Worm (Caenorhabditis elegans) whole organism, L4 larva: ENCODE data around the gene F38A1.11.
A peak's percentile ranks its signal among the peaks of the same experiment; 100 is the strongest.

Source experiments
- Y75B8A.6 ChIP-seq: fragments of 200-800 bp; sonication (Bioruptor generic); IDR thresholded peaks from 2 replicates; pipeline ENCODE4 v1.3.6; 2022; ENCODE audit warnings: missing genetic modification reagents, missing genetic modification characterization, missing compliant biosample characterization
- ZK337.2 ChIP-seq: fragments of 200-800 bp; sonication (Bioruptor generic); IDR thresholded peaks from 2 replicates; pipeline ENCODE4 v1.3.6; 2022; ENCODE audit warnings: missing genetic modification reagents, missing genetic modification characterization, missing compliant biosample characterization
- aha-1 ChIP-seq: fragments of 150-350 bp; peaks from one replicate; lab custom pipeline; 2014; ENCODE audit warnings: missing biosample characterization, missing genetic modification characterization
- aly-2 ChIP-seq: sonication (generic microtip); optimal IDR thresholded peaks from 2 replicates; lab custom pipeline; 2018; ENCODE audit warnings: missing biosample characterization, missing genetic modification characterization
- ama-1 ChIP-seq: fragments of 150-350 bp; optimal IDR thresholded peaks from 2 replicates; lab custom pipeline; 2014; ENCODE audit warnings: inconsistent platforms, mixed read lengths
- arid-1 ChIP-seq: fragments of 200-800 bp; sonication (Bioruptor generic); conservative IDR thresholded peaks from 2 replicates; pipeline ENCODE4 v1.3.6; 2022; ENCODE audit warnings: missing genetic modification reagents, missing genetic modification characterization, missing compliant biosample characterization
- ceh-44 ChIP-seq: fragments of 200-800 bp; sonication (Bioruptor generic); IDR thresholded peaks from 2 replicates; pipeline ENCODE4 v1.3.6; 2022; ENCODE audit warnings: missing genetic modification reagents, missing genetic modification characterization, missing compliant biosample characterization
- ceh-62 ChIP-seq: sonication (generic microtip); optimal IDR thresholded peaks from 2 replicates; lab custom pipeline; 2017; ENCODE audit warnings: missing biosample characterization, missing genetic modification characterization
- cey-2 ChIP-seq: sonication (generic microtip); optimal IDR thresholded peaks from 3 replicates; lab custom pipeline; 2017; ENCODE audit warnings: missing genetic modification characterization, mild to moderate bottlenecking, missing compliant biosample characterization, antibody characterized with exemption, borderline replicate concordance; ENCODE audit not compliant: insufficient read depth
- daf-16 ChIP-seq, 3 experiments: sonication (generic microtip); optimal IDR thresholded peaks; 2 replicates each; lab custom pipeline; 2016 to 2017; ENCODE audit warnings: missing genetic modification characterization in 3 of 3, missing genetic modification reagents in 3 of 3, mild to moderate bottlenecking in 2 of 3, missing compliant biosample characterization in 2 of 3, missing biosample characterization in 1 of 3, moderate library complexity in 1 of 3
- dpl-1 ChIP-seq: fragments of 150-350 bp; optimal IDR thresholded peaks from 2 replicates; lab custom pipeline; 2014; ENCODE audit warnings: missing biosample characterization, missing genetic modification reagents, missing genetic modification characterization
- dve-1 ChIP-seq: sonication (generic microtip); optimal IDR thresholded peaks from 2 replicates; lab custom pipeline; 2017; ENCODE audit warnings: antibody characterized with exemption, mild to moderate bottlenecking, missing genetic modification characterization, missing compliant biosample characterization; ENCODE audit not compliant: insufficient read depth
- hlh-11 ChIP-seq: fragments of 200-800 bp; sonication (Bioruptor generic); optimal IDR thresholded peaks from 2 replicates; lab custom pipeline; 2018; ENCODE audit warnings: mild to moderate bottlenecking, missing genetic modification characterization, missing compliant biosample characterization
- hlh-30 ChIP-seq: sonication (generic microtip); optimal IDR thresholded peaks from 2 replicates; lab custom pipeline; 2017; ENCODE audit warnings: antibody characterized with exemption, mild to moderate bottlenecking, missing genetic modification characterization, missing compliant biosample characterization; ENCODE audit not compliant: insufficient read depth
- hmg-1.1 ChIP-seq: fragments of 200-800 bp; sonication (Bioruptor generic); IDR thresholded peaks from 2 replicates; pipeline ENCODE4 v1.3.6; 2022; ENCODE audit warnings: missing genetic modification reagents, missing genetic modification characterization, missing compliant biosample characterization
- lin-38 ChIP-seq: fragments of 200-800 bp; sonication (Bioruptor generic); IDR thresholded peaks from 2 replicates; pipeline ENCODE4 v1.3.6; 2022; ENCODE audit warnings: missing genetic modification reagents, missing genetic modification characterization, missing compliant biosample characterization
- madf-9 ChIP-seq: fragments of 200-800 bp; sonication (Bioruptor generic); conservative IDR thresholded peaks from 2 replicates; pipeline ENCODE4 v1.3.6; 2022; ENCODE audit warnings: missing genetic modification reagents, missing genetic modification characterization, missing compliant biosample characterization
- mdl-1 ChIP-seq, 2 experiments: fragments of 150-350 bp in 1 of 2; sonication (generic microtip) in 1 of 2; optimal IDR thresholded peaks; 2 replicates each; lab custom pipeline; 2014 to 2017; ENCODE audit warnings: missing biosample characterization in 2 of 2, missing genetic modification characterization in 2 of 2
- mes-2 ChIP-seq: sonication (generic microtip); optimal IDR thresholded peaks from 2 replicates; lab custom pipeline; 2016; ENCODE audit warnings: missing genotype, mild to moderate bottlenecking, missing genetic modification characterization, missing compliant biosample characterization; ENCODE audit not compliant: poor library complexity, severe bottlenecking
- mxl-2 ChIP-seq: fragments of 200-800 bp; sonication (Bioruptor generic); conservative IDR thresholded peaks from 2 replicates; pipeline ENCODE4 v1.3.6; 2022; ENCODE audit warnings: missing genetic modification reagents, missing genetic modification characterization, missing compliant biosample characterization
- mxl-3 ChIP-seq: fragments of 200-800 bp; sonication (Bioruptor generic); optimal IDR thresholded peaks from 2 replicates; lab custom pipeline; 2018; ENCODE audit warnings: mild to moderate bottlenecking, missing genetic modification characterization, missing compliant biosample characterization
- nhr-28 ChIP-seq: fragments of 150-350 bp; optimal IDR thresholded peaks from 2 replicates; lab custom pipeline; 2014; ENCODE audit warnings: missing biosample characterization, missing genetic modification characterization
- nhr-48 ChIP-seq: sonication (generic microtip); optimal IDR thresholded peaks from 2 replicates; lab custom pipeline; 2016; ENCODE audit warnings: mild to moderate bottlenecking, missing genetic modification characterization, missing compliant biosample characterization
- nhr-6 ChIP-seq: fragments of 150-350 bp; optimal IDR thresholded peaks from 2 replicates; lab custom pipeline; 2014; ENCODE audit warnings: missing biosample characterization, missing genetic modification characterization
- nhr-77 ChIP-seq: fragments of 150-350 bp; optimal IDR thresholded peaks from 2 replicates; lab custom pipeline; 2014; ENCODE audit warnings: missing biosample characterization, missing genetic modification characterization
- sdz-12 ChIP-seq: fragments of 200-800 bp; sonication (Bioruptor generic); optimal IDR thresholded peaks from 2 replicates; lab custom pipeline; 2018; ENCODE audit warnings: mild to moderate bottlenecking, missing genetic modification characterization, missing compliant biosample characterization
- snpc-4 ChIP-seq: fragments of 150-350 bp; optimal IDR thresholded peaks from 2 replicates; lab custom pipeline; 2014; ENCODE audit warnings: missing biosample characterization, missing genetic modification characterization
- spr-1 ChIP-seq: sonication (generic microtip); optimal IDR thresholded peaks from 2 replicates; lab custom pipeline; 2016; ENCODE audit warnings: mild to moderate bottlenecking, missing genetic modification characterization, missing compliant biosample characterization
- spr-3 ChIP-seq: fragments of 200-800 bp; sonication (Bioruptor generic); optimal IDR thresholded peaks from 2 replicates; lab custom pipeline; 2018; ENCODE audit warnings: mild to moderate bottlenecking, missing genetic modification characterization, missing compliant biosample characterization
- unc-39 ChIP-seq: sonication (generic microtip); optimal IDR thresholded peaks from 2 replicates; lab custom pipeline; 2017; ENCODE audit warnings: missing biosample characterization, missing genetic modification characterization
- unc-62 ChIP-seq, 3 experiments: fragments of 150-350 bp in 1 of 3; sonication (generic microtip); optimal IDR thresholded peaks in 2 of 3; peaks in 1 of 3; 1 replicate in 1 of 3; 2 replicates in 2 of 3; lab custom pipeline; 2014 to 2017; ENCODE audit warnings: missing biosample characterization in 3 of 3, missing genetic modification characterization in 3 of 3, missing genetic modification reagents in 3 of 3, missing genotype in 1 of 3
- ztf-11 ChIP-seq: fragments of 150-350 bp; optimal IDR thresholded peaks from 2 replicates; lab custom pipeline; 2014; ENCODE audit warnings: missing biosample characterization, missing genetic modification characterization

The F38A1.11 gene

ce11 chrIV:1238147-1238546 is 9.0 kb upstream of the F38A1.11 start:
- no peak for TF ChIP-seq ceh-44 (GFP tag; lab: Robert Waterston, UW)
- TF ChIP-seq unc-39 (tag; lab: Kevin White, UChicago): no peak
- peak in 1 of 2 experiments; percentile 87 for TF ChIP-seq unc-62 (GFP tag; optimal IDR thresholded peaks at IDR 0.05 in 1 of 2; lab: Kevin White, UChicago)
- no peak for TF ChIP-seq unc-62 (tag; optimal IDR thresholded peaks at IDR 0.05; lab: Kevin White, UChicago)
- peak; percentile 87 for TF ChIP-seq aha-1

- no peak for TF ChIP-seq daf-16 (GFP tag; optimal IDR thresholded peaks at IDR 0.05; lab: Kevin White, UChicago)
- TF ChIP-seq daf-16 (tag; optimal IDR thresholded peaks at IDR 0.05; lab: Kevin White, UChicago): peak; percentile 16
- TF ChIP-seq hmg-1.1 (GFP tag; lab: Robert Waterston, UW): 0 out of 2 replicates have a peak, but pooled peaks have one; percentile 30
- TF ChIP-seq mxl-3 (GFP tag; lab: Kevin White, UChicago): peak; percentile 74
- TF ChIP-seq hlh-30 (tag; lab: Kevin White, UChicago): peak; percentile 80
- peak; percentile 22 for TF ChIP-seq nhr-6 (tag; lab: Kevin White, UChicago)
- peak; percentile 90 for TF ChIP-seq dpl-1
- peak; percentile 38 for TF ChIP-seq dve-1 (tag; lab: Kevin White, UChicago)
- TF ChIP-seq mes-2 (tag; lab: Kevin White, UChicago): peak; percentile 74
- TF ChIP-seq spr-1 (tag; lab: Kevin White, UChicago): no peak
- TF ChIP-seq nhr-77 (tag; lab: Kevin White, UChicago): no peak
- no peak for TF ChIP-seq nhr-28
- TF ChIP-seq hlh-11 (tag; lab: Kevin White, UChicago): peak; percentile 42
- TF ChIP-seq ceh-44 (GFP tag; lab: Robert Waterston, UW): no peak
- peak in 1 of 2 experiments; percentile 74 for TF ChIP-seq mdl-1 (tag; optimal IDR thresholded peaks at IDR 0.05; lab: Kevin White, UChicago)
These were observed 7.5 kb upstream of the F38A1.11 start, which contains the start of gene F38A1.8 for ce11 chrIV:1239686-1240085. Gene F38A1.8, minus strand, starts transcription at chrIV:1239852.

- TF ChIP-seq ceh-62 (no peak), unc-62 (GFP tag; optimal IDR thresholded peaks at IDR 0.05 in 1 of 2; lab: Kevin White, UChicago) (peak in 1 of 2 experiments; percentile 72), unc-62 (tag; optimal IDR thresholded peaks at IDR 0.05; lab: Kevin White, UChicago) (no peak)
These were observed 3.9 kb upstream of the F38A1.11 start, which contains the start of gene F38A1.15 for ce11 chrIV:1243295-1243694. Gene F38A1.15, minus strand, starts transcription at chrIV:1243395.

DNA sequence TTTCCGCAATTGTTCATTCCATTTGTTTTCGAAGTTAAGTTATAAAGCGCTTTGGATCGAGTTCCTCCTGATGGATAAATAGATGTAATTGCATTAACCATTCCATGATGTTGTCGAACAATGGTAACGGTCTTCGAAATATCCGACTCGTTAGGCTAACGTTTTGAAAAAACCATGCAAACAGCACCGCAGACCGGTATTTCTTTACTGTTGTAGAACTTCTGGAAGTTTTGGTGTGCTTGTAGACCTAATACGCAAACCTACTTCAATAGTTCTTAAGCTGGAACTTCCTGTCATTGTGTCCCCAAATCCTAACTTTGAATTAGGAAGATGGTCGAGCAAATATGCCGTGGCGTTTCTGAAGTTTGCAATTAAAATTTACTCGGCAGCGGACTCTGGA is 1.9 kb upstream of the F38A1.11 start, which contains the start of gene F38A1.9:
Gene F38A1.9 (minus strand): TSS at position 101 of the 400 bp plus-strand sequence.
- no peak for TF ChIP-seq mxl-2
- TF ChIP-seq hlh-30 (tag; lab: Kevin White, UChicago): no peak
- no peak for TF ChIP-seq lin-38 (GFP tag; lab: Robert Waterston, UW)
- no peak for TF ChIP-seq aly-2 (tag; lab: Kevin White, UChicago)

DNA sequence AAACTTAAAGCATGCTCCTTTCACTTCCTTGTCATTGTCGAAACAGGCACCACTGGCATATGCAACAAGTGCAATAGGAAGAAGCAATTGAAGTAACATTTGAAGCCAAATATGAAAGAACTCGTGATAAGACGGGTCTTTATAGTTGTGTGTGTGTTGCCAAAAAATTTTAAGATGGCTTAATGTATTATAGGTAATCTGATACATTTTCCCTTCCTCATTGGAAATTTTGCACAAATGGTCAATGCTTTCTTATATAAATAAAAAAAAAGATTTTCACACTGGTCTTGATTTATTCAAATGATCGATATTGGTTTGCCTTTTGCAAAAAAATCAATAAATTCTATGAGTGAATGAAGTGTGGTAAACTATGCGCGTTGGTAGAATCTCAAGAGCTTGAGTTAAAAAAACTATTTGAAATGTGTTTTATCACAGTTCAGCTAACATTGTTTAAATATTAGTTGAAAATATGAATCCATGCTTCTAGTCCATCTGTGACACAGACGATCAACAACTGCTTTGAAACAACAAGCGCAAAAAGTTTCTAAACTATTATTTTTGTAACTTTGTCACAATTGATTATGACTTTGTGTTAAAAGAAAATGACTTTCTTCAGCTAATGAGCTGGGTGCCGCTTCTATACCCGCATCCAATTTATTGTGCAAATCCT is 4.2 kb downstream of the F38A1.11 start, which contains the start of the genes clec-166 and F38A1.6:
Gene clec-166 (minus strand): TSS at position 101 of the 670 bp plus-strand sequence.
Gene F38A1.6 (plus strand): TSS at position 620 of the 670 bp plus-strand sequence.
- TF ChIP-seq spr-3 (GFP tag; lab: Kevin White, UChicago) (no peak), madf-9 (no peak), ztf-11 (tag; lab: Kevin White, UChicago) (no peak), arid-1 (GFP tag; lab: Robert Waterston, UW) (no peak), snpc-4 (tag; lab: Kevin White, UChicago) (no peak), ama-1 (lab: Kevin White, UChicago) (no peak), nhr-48 (tag; lab: Kevin White, UChicago) (no peak), cey-2 (tag; lab: Kevin White, UChicago) (no peak), ZK337.2 (GFP tag; lab: Robert Waterston, UW) (no peak), Y75B8A.6 (no peak), sdz-12 (GFP tag; lab: Kevin White, UChicago) (no peak)
